Worm (Caenorhabditis elegans) whole organism, mixed stage, embryonic: Measurements from ENCODE around the gene nhr-20.
A peak's percentile ranks its signal among the peaks of the same experiment; 100 is the strongest.

ENCODE experiments used
- blmp-1 ChIP-seq: fragments of 150-350 bp; optimal IDR thresholded peaks from 2 replicates; lab custom pipeline; 2014; ENCODE audit warnings: missing biosample characterization, missing genetic modification characterization
- ces-1 ChIP-seq: fragments of 150-350 bp; optimal IDR thresholded peaks from 2 replicates; lab custom pipeline; 2014; ENCODE audit warnings: missing biosample characterization, missing genetic modification reagents, missing genetic modification characterization
- elt-3 ChIP-seq: fragments of 150-350 bp; optimal IDR thresholded peaks from 2 replicates; lab custom pipeline; 2014; ENCODE audit warnings: missing biosample characterization, missing genetic modification characterization
- nhr-76 ChIP-seq: sonication (generic microtip); optimal IDR thresholded peaks from 2 replicates; lab custom pipeline; 2017; ENCODE audit warnings: missing biosample characterization, missing genetic modification characterization
- pha-4 ChIP-seq: fragments of 150-350 bp; optimal IDR thresholded peaks from 2 replicates; lab custom pipeline; 2018; ENCODE audit warnings: missing biosample characterization, missing genetic modification reagents, missing genetic modification characterization
- snpc-4 ChIP-seq: fragments of 150-350 bp; optimal IDR thresholded peaks from 2 replicates; lab custom pipeline; 2014; ENCODE audit warnings: missing biosample characterization, missing genetic modification characterization
- sptf-1 ChIP-seq: sonication (generic microtip); optimal IDR thresholded peaks from 2 replicates; lab custom pipeline; 2017; ENCODE audit warnings: mild to moderate bottlenecking, missing genetic modification characterization, moderate library complexity, missing compliant biosample characterization

DNA sequence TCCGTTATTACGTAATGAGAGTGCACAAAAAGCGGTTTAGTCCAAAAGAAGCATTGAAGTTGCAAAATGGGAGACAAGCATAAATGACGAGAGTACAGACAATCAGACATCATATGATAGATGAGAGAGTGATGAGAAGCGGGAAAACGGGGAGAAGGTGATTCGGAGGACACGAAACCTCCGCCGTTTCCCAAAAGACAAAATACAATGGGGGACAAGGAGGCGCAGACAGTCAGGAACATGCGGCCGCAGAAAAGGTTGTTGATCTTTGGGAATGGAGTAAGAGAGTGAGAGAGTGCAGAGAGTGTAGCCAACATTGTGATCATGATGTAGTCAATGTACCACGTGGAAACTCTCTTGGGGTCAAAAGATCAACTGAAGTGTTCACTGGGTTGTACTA lies 4.6 kb upstream of the nhr-20 start:
- TF ChIP-seq snpc-4 (tag; lab: Kevin White, UChicago) (no peak), nhr-76 (tag; lab: Kevin White, UChicago) (no peak), pha-4 (tag; lab: Kevin White, UChicago) (peak; percentile 92), sptf-1 (peak; percentile 37), ces-1 (GFP tag; lab: Kevin White, UChicago) (peak; percentile 59), blmp-1 (tag; lab: Kevin White, UChicago) (no peak), elt-3 (no peak)
